Worm (Caenorhabditis elegans) whole organism, young adult: ENCODE data around the gene osm-6.

Experiments
- B0336.3 ChIP-seq: fragments of 200-800 bp; sonication (Bioruptor generic); IDR thresholded peaks from 2 replicates; pipeline ENCODE4 v1.3.6; 2022; ENCODE audit warnings: missing genetic modification characterization, missing compliant biosample characterization
- C17E4.6 ChIP-seq: fragments of 200-800 bp; sonication (Bioruptor generic); IDR thresholded peaks from 2 replicates; pipeline ENCODE4 v1.3.6; 2022; ENCODE audit warnings: missing genetic modification reagents, missing genetic modification characterization, missing compliant biosample characterization
- F57A8.1 ChIP-seq: fragments of 200-800 bp; sonication (Bioruptor generic); optimal IDR thresholded peaks from 2 replicates; lab custom pipeline; 2018; ENCODE audit warnings: mild to moderate bottlenecking, missing genetic modification characterization, moderate library complexity, missing compliant biosample characterization
- F57C9.4 ChIP-seq: sonication (generic microtip); optimal IDR thresholded peaks from 2 replicates; lab custom pipeline; 2017; ENCODE audit warnings: mild to moderate bottlenecking, missing genetic modification characterization, missing compliant biosample characterization
- Y53G8AR.9 ChIP-seq: fragments of 200-800 bp; sonication (Bioruptor generic); conservative IDR thresholded peaks from 2 replicates; pipeline ENCODE4 v1.3.6; 2022; ENCODE audit warnings: missing genetic modification reagents, missing genetic modification characterization, missing compliant biosample characterization
- akir-1 ChIP-seq: fragments of 200-800 bp; sonication (Bioruptor generic); optimal IDR thresholded peaks from 2 replicates; lab custom pipeline; 2018; ENCODE audit warnings: mild to moderate bottlenecking, missing genetic modification characterization, moderate library complexity, missing compliant biosample characterization
- aptf-2 ChIP-seq: fragments of 200-800 bp; sonication (Bioruptor generic); conservative IDR thresholded peaks from 2 replicates; pipeline ENCODE4 v1.3.6; 2022; ENCODE audit warnings: missing genetic modification reagents, missing genetic modification characterization, missing compliant biosample characterization
- aptf-3 ChIP-seq: fragments of 200-800 bp; sonication (Bioruptor generic); IDR thresholded peaks from 2 replicates; pipeline ENCODE4 v1.3.6; 2022; ENCODE audit warnings: missing genetic modification characterization, missing compliant biosample characterization
- attf-5 ChIP-seq: fragments of 200-800 bp; sonication (Bioruptor generic); optimal IDR thresholded peaks from 2 replicates; lab custom pipeline; 2018; ENCODE audit warnings: mild to moderate bottlenecking, missing genetic modification characterization, missing compliant biosample characterization
- attf-6 ChIP-seq: fragments of 200-800 bp; sonication (Bioruptor generic); IDR thresholded peaks from 2 replicates; pipeline ENCODE4 v1.3.6; 2022; ENCODE audit warnings: missing genetic modification reagents, missing genetic modification characterization, missing compliant biosample characterization
- bed-2 ChIP-seq: fragments of 200-800 bp; sonication (Bioruptor generic); IDR thresholded peaks from 2 replicates; pipeline ENCODE4 v1.3.6; 2022; ENCODE audit warnings: missing genetic modification reagents, missing genetic modification characterization, missing compliant biosample characterization
- ccch-3 ChIP-seq: fragments of 200-800 bp; sonication (Bioruptor generic); optimal IDR thresholded peaks from 2 replicates; lab custom pipeline; 2018; ENCODE audit warnings: mild to moderate bottlenecking, missing genetic modification characterization, missing compliant biosample characterization
- cebp-1 ChIP-seq, 2 experiments: fragments of 200-800 bp in 1 of 2; sonication (Bioruptor generic) in 1 of 2; sonication (generic microtip) in 1 of 2; IDR thresholded peaks in 1 of 2; optimal IDR thresholded peaks in 1 of 2; 2 replicates each; pipeline versions ENCODE4 v1.3.6 to Lab custom; 2017 to 2022; ENCODE audit warnings: missing compliant biosample characterization in 2 of 2, missing genetic modification characterization in 2 of 2, mild to moderate bottlenecking in 1 of 2, missing genetic modification reagents in 1 of 2, moderate library complexity in 1 of 2
- cebp-2 ChIP-seq: fragments of 200-800 bp; sonication (Bioruptor generic); IDR thresholded peaks from 2 replicates; pipeline ENCODE4 v1.3.6; 2022; ENCODE audit warnings: missing genetic modification characterization, missing compliant biosample characterization
- ceh-27 ChIP-seq: fragments of 200-800 bp; sonication (Bioruptor generic); optimal IDR thresholded peaks from 2 replicates; lab custom pipeline; 2018; ENCODE audit warnings: mild to moderate bottlenecking, missing genetic modification characterization, moderate library complexity, missing compliant biosample characterization
- ceh-79 ChIP-seq: sonication (generic microtip); optimal IDR thresholded peaks from 2 replicates; lab custom pipeline; 2017; ENCODE audit warnings: mild to moderate bottlenecking, missing genetic modification characterization, missing compliant biosample characterization
- ceh-91 ChIP-seq: fragments of 200-800 bp; sonication (Bioruptor generic); IDR thresholded peaks from 2 replicates; pipeline ENCODE4 v1.3.6; 2022; ENCODE audit warnings: missing genetic modification reagents, missing genetic modification characterization, missing compliant biosample characterization
- dox-1 ChIP-seq: fragments of 200-800 bp; sonication (Bioruptor generic); IDR thresholded peaks from 2 replicates; pipeline ENCODE4 v1.3.6; 2022; ENCODE audit warnings: missing genetic modification reagents, missing genetic modification characterization, missing compliant biosample characterization
- dpl-1 ChIP-seq: fragments of 150-350 bp; optimal IDR thresholded peaks from 2 replicates; lab custom pipeline; 2014; ENCODE audit warnings: missing biosample characterization, missing genetic modification reagents, missing genetic modification characterization
- efl-1 ChIP-seq: fragments of 150-350 bp; optimal IDR thresholded peaks from 2 replicates; lab custom pipeline; 2014; ENCODE audit warnings: missing biosample characterization, missing genetic modification reagents, missing genetic modification characterization
- fkh-3 ChIP-seq: sonication (generic microtip); optimal IDR thresholded peaks from 2 replicates; lab custom pipeline; 2016; ENCODE audit warnings: mild to moderate bottlenecking, missing genetic modification characterization, missing compliant biosample characterization
- hmg-1.2 ChIP-seq: fragments of 200-800 bp; sonication (Bioruptor generic); IDR thresholded peaks from 2 replicates; pipeline ENCODE4 v1.3.6; 2022; ENCODE audit warnings: missing genetic modification reagents, missing genetic modification characterization, missing compliant biosample characterization
- hmg-20 ChIP-seq: fragments of 200-800 bp; sonication (Bioruptor generic); IDR thresholded peaks from 2 replicates; pipeline ENCODE4 v1.3.6; 2022; ENCODE audit warnings: missing genetic modification reagents, missing genetic modification characterization, missing compliant biosample characterization
- hsf-1 ChIP-seq: fragments of 200-800 bp; sonication (Bioruptor generic); IDR thresholded peaks from 2 replicates; pipeline ENCODE4 v1.3.6; 2022; ENCODE audit warnings: missing genetic modification reagents, missing genetic modification characterization, missing compliant biosample characterization
- let-607 ChIP-seq, 2 experiments: fragments of 200-800 bp in 1 of 2; sonication (Bioruptor generic) in 1 of 2; sonication (generic microtip) in 1 of 2; optimal IDR thresholded peaks; 2 replicates each; lab custom pipeline; 2016 to 2018; ENCODE audit warnings: mild to moderate bottlenecking in 2 of 2, missing compliant biosample characterization in 2 of 2, missing genetic modification characterization in 2 of 2, moderate library complexity in 2 of 2, missing genotype in 1 of 2
- lin-35 ChIP-seq, 3 experiments: fragments of 150-350 bp in 2 of 3; sonication (generic microtip) in 1 of 3; optimal IDR thresholded peaks; 2 replicates each; lab custom pipeline; 2014 to 2018; ENCODE audit warnings: missing biosample characterization in 3 of 3, missing genetic modification characterization in 3 of 3, missing genetic modification reagents in 3 of 3
- lin-54 ChIP-seq: fragments of 200-800 bp; sonication (Bioruptor generic); optimal IDR thresholded peaks from 2 replicates; lab custom pipeline; 2018; ENCODE audit warnings: mild to moderate bottlenecking, missing genetic modification characterization, missing compliant biosample characterization
- madf-3 ChIP-seq: fragments of 200-800 bp; sonication (Bioruptor generic); IDR thresholded peaks from 2 replicates; pipeline ENCODE4 v1.3.6; 2022; ENCODE audit warnings: missing genetic modification reagents, missing genetic modification characterization, missing compliant biosample characterization
- madf-6 ChIP-seq: fragments of 200-800 bp; sonication (Bioruptor generic); IDR thresholded peaks from 2 replicates; pipeline ENCODE4 v1.3.6; 2022; ENCODE audit warnings: missing genetic modification reagents, missing genetic modification characterization, missing compliant biosample characterization
- madf-8 ChIP-seq: fragments of 200-800 bp; sonication (Bioruptor generic); conservative IDR thresholded peaks from 2 replicates; pipeline ENCODE4 v1.3.6; 2022; ENCODE audit warnings: missing genetic modification reagents, missing genetic modification characterization, missing compliant biosample characterization
- mcd-1 ChIP-seq: fragments of 200-800 bp; sonication (Bioruptor generic); IDR thresholded peaks from 2 replicates; pipeline ENCODE4 v1.3.6; 2022; ENCODE audit warnings: missing genetic modification reagents, missing genetic modification characterization, missing compliant biosample characterization
- nhr-80 ChIP-seq: sonication (generic microtip); optimal IDR thresholded peaks from 2 replicates; lab custom pipeline; 2016; ENCODE audit warnings: missing genetic modification characterization, missing compliant biosample characterization
- nhr-90 ChIP-seq: sonication (generic microtip); optimal IDR thresholded peaks from 2 replicates; lab custom pipeline; 2016; ENCODE audit warnings: missing genotype, mild to moderate bottlenecking, missing genetic modification characterization, missing compliant biosample characterization
- pha-4 ChIP-seq: fragments of 150-350 bp; sonication (generic microtip); optimal IDR thresholded peaks from 2 replicates; lab custom pipeline; 2014; ENCODE audit warnings: missing biosample characterization, missing genetic modification reagents, missing genetic modification characterization
- repo-1 ChIP-seq: sonication (generic microtip); optimal IDR thresholded peaks from 2 replicates; lab custom pipeline; 2017; ENCODE audit warnings: mild to moderate bottlenecking, missing genetic modification characterization, missing compliant biosample characterization
- snpc-3.4 ChIP-seq: sonication (generic microtip); optimal IDR thresholded peaks from 2 replicates; lab custom pipeline; 2017; ENCODE audit warnings: missing genetic modification characterization, mild to moderate bottlenecking, missing compliant biosample characterization, antibody characterized with exemption, moderate library complexity, missing genotype, missing genetic modification reagents
- tbp1 ChIP-seq: fragments of 200-800 bp; sonication (Bioruptor generic); optimal IDR thresholded peaks from 2 replicates; lab custom pipeline; 2018; ENCODE audit warnings: mild to moderate bottlenecking, missing genetic modification characterization, missing compliant biosample characterization
- tbx-9 ChIP-seq: sonication (generic microtip); optimal IDR thresholded peaks from 2 replicates; lab custom pipeline; 2016; ENCODE audit warnings: borderline replicate concordance, missing genetic modification characterization, inconsistent platforms, missing compliant biosample characterization
- tlf-1 ChIP-seq: fragments of 200-800 bp; sonication (Bioruptor generic); optimal IDR thresholded peaks from 2 replicates; lab custom pipeline; 2018; ENCODE audit warnings: mild to moderate bottlenecking, missing genetic modification characterization, missing compliant biosample characterization
- xnd-1 ChIP-seq: sonication (generic microtip); optimal IDR thresholded peaks from 2 replicates; lab custom pipeline; 2016; ENCODE audit warnings: missing genotype, missing genetic modification reagents, missing genetic modification characterization, missing compliant biosample characterization
- ztf-25 ChIP-seq: fragments of 200-800 bp; sonication (Bioruptor generic); IDR thresholded peaks from 2 replicates; pipeline ENCODE4 v1.3.6; 2022; ENCODE audit warnings: missing genetic modification reagents, missing genetic modification characterization, missing compliant biosample characterization
- ztf-28 ChIP-seq: fragments of 200-800 bp; sonication (Bioruptor generic); IDR thresholded peaks from 2 replicates; pipeline ENCODE4 v1.3.6; 2022; ENCODE audit warnings: missing genetic modification reagents, missing genetic modification characterization, missing compliant biosample characterization
- ztf-6 ChIP-seq: fragments of 200-800 bp; sonication (Bioruptor generic); IDR thresholded peaks from 2 replicates; pipeline ENCODE4 v1.3.6; 2022; ENCODE audit warnings: missing genetic modification reagents, missing genetic modification characterization, missing compliant biosample characterization

The osm-6 gene

DNA sequence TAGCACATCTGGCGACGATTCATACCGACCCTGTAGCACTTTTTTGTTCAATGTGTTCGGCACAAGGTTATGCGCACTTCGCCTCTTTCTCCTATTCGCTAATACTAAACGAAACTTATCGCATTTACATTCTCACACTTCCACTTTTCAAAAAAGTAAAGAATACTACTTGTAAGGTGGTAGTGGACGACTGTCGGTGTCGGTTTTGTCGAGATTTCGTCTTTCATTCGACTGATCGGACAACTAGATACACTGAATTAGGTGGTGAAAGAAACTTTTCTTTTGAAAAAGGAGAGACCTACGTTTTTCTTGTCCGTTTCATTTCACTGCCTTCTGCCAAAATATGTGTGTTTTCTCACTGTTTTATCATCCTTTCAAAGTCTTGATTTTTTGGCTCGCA lies 29.6 kb downstream of the osm-6 start:
- TF ChIP-seq ztf-25 (GFP tag; lab: Robert Waterston, UW) = no peak
- no peak for TF ChIP-seq tbx-9 (tag; lab: Kevin White, UChicago)
- no peak for TF ChIP-seq C17E4.6 (GFP tag; lab: Robert Waterston, UW)
- no peak for TF ChIP-seq attf-6 (GFP tag; lab: Robert Waterston, UW)
- no peak for TF ChIP-seq F57C9.4
- TF ChIP-seq efl-1 (GFP tag; lab: Kevin White, UChicago) = no peak
- TF ChIP-seq fkh-3 (tag; lab: Kevin White, UChicago) = no peak
- TF ChIP-seq, all 124 proteins: peak for 0

DNA sequence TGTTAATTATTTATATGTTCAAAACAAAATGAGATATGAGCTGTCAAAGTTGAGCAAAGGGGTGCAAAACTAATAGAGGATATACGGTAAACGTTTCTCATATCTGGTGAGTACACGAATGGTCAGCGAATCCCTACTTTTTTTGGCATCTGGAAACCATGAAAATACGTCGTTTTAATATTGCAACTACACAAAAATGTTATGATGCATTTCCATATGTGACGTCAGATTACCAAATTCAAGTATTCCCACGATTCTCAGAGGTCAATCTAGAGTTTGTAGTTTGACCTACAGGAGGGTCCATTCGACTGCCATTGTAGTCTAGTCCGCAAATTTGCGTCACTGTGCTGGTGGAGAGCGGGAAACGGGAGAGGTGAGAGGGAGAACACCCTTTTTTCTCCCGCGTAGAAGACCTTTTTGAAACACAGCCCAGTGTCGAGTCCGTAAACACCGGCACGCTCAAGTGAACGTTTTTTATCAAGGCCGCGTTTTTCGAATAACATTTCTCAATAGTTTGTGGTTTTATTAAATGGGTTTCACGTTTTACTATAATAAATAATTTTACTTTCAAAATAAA lies 30.8 kb downstream of the osm-6 start:
- TF ChIP-seq cebp-2 (GFP tag; lab: Robert Waterston, UW) = no peak
- TF ChIP-seq B0336.3 (GFP tag; lab: Robert Waterston, UW) = peak; percentile 43; the same call in 1 of the 2 replicates
- TF ChIP-seq ceh-79 (tag; lab: Kevin White, UChicago) = no peak
- peak; percentile 88 for TF ChIP-seq madf-6 (GFP tag; lab: Robert Waterston, UW)
- peak; percentile 74; the same call in 1 of the 2 replicates for TF ChIP-seq dox-1 (GFP tag; lab: Robert Waterston, UW)
- 0 out of 2 replicates have a peak, but pooled peaks have one; percentile 14 for TF ChIP-seq bed-2 (GFP tag; lab: Robert Waterston, UW)
- peak; percentile 52 for TF ChIP-seq dpl-1 (GFP tag; lab: Kevin White, UChicago)
- peak; percentile 91 for TF ChIP-seq efl-1 (GFP tag; lab: Kevin White, UChicago)
- no peak for TF ChIP-seq tbp1 (GFP tag; lab: Kevin White, UChicago)
- TF ChIP-seq madf-3 (GFP tag; lab: Robert Waterston, UW) = 0 out of 2 replicates have a peak, but pooled peaks have one; percentile 62
- TF ChIP-seq hsf-1 (GFP tag; lab: Robert Waterston, UW) = peak; percentile 62; the same call in 1 of the 2 replicates
- peak; percentile 40 for TF ChIP-seq hmg-1.2
- TF ChIP-seq ceh-27 (GFP tag; lab: Kevin White, UChicago) = peak; percentile 9
- TF ChIP-seq madf-8 = peak; percentile 76
- TF ChIP-seq lin-35 (GFP tag; optimal IDR thresholded peaks at IDR 0.05; lab: Kevin White, UChicago) = peak in 1 of 3 experiments; percentile 32
- peak; percentile 53 for TF ChIP-seq xnd-1 (tag; lab: Kevin White, UChicago)
- peak; percentile 62 for TF ChIP-seq nhr-80 (tag; lab: Kevin White, UChicago)
- TF ChIP-seq lin-54 (GFP tag; lab: Kevin White, UChicago) = peak; percentile 64
- 0 out of 2 replicates have a peak, but pooled peaks have one; percentile 17 for TF ChIP-seq aptf-2 (GFP tag; lab: Robert Waterston, UW)
- TF ChIP-seq aptf-3 (GFP tag; lab: Robert Waterston, UW) = no peak
- no peak for TF ChIP-seq hmg-20 (GFP tag; lab: Robert Waterston, UW)
- peak; percentile 36 for TF ChIP-seq snpc-3.4 (tag; lab: Kevin White, UChicago)
- peak; percentile 48; the same call in 1 of the 2 replicates for TF ChIP-seq mcd-1 (GFP tag; lab: Robert Waterston, UW)
- TF ChIP-seq attf-5 (GFP tag; lab: Kevin White, UChicago) = peak; percentile 53
- TF ChIP-seq ztf-28 = 0 out of 2 replicates have a peak, but pooled peaks have one; percentile 39
- no peak for TF ChIP-seq cebp-1 (GFP tag; IDR thresholded peaks at IDR 0.05; lab: Robert Waterston, UW)
- peak; percentile 45 for TF ChIP-seq cebp-1 (tag; optimal IDR thresholded peaks at IDR 0.05; lab: Kevin White, UChicago)

DNA sequence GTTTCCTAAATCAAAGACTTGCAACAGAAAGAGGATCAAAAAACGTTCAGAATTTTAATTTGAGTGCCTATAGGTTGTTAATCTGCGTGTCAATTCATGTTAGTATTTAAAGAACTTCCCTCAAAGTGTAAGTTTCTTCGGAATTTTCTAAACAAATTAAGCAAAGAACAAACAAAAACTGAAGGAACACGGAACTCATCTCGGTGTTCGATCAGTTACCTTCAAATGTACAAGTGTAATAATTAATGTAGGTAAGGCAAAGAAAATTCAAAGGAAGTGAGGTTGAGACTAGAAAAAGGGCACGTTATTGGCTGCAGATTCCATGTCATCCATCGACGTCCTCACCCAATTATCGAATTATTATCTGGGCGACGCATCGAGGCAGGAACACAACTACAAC lies 33.3 kb downstream of the osm-6 start, which contains the start of gene K12G11.6:
Gene K12G11.6, plus strand, starts transcription at position 357 of the 400 bp plus-strand sequence.
- TF ChIP-seq pha-4 (tag; lab: Kevin White, UChicago) = no peak
- TF ChIP-seq hmg-1.2 = no peak
- TF ChIP-seq repo-1 (tag; lab: Kevin White, UChicago) = no peak
- no peak for TF ChIP-seq snpc-3.4 (tag; lab: Kevin White, UChicago)
- no peak for TF ChIP-seq akir-1
- no peak for TF ChIP-seq ccch-3 (GFP tag; lab: Kevin White, UChicago)
- TF ChIP-seq xnd-1 (tag; lab: Kevin White, UChicago) = no peak
- TF ChIP-seq F57A8.1 (GFP tag; lab: Kevin White, UChicago) = no peak
- TF ChIP-seq ztf-6 (GFP tag; lab: Robert Waterston, UW) = no peak
- TF ChIP-seq nhr-90 (tag; lab: Kevin White, UChicago) = no peak
- TF ChIP-seq let-607 (tag; optimal IDR thresholded peaks at IDR 0.05; lab: Kevin White, UChicago) = no peak
- TF ChIP-seq dpl-1 (GFP tag; lab: Kevin White, UChicago) = no peak
- TF ChIP-seq ceh-91 = no peak
- TF ChIP-seq Y53G8AR.9 (GFP tag; lab: Robert Waterston, UW) = no peak
- TF ChIP-seq tlf-1 (GFP tag; lab: Kevin White, UChicago) = no peak
- no peak for TF ChIP-seq hmg-20 (GFP tag; lab: Robert Waterston, UW)
- TF ChIP-seq ztf-28 = no peak
- TF ChIP-seq ceh-27 (GFP tag; lab: Kevin White, UChicago) = no peak
